Fruit fly (Drosophila melanogaster): ENCODE data around the gene Mat89Ba.

Gene Mat89Ba

DNA sequence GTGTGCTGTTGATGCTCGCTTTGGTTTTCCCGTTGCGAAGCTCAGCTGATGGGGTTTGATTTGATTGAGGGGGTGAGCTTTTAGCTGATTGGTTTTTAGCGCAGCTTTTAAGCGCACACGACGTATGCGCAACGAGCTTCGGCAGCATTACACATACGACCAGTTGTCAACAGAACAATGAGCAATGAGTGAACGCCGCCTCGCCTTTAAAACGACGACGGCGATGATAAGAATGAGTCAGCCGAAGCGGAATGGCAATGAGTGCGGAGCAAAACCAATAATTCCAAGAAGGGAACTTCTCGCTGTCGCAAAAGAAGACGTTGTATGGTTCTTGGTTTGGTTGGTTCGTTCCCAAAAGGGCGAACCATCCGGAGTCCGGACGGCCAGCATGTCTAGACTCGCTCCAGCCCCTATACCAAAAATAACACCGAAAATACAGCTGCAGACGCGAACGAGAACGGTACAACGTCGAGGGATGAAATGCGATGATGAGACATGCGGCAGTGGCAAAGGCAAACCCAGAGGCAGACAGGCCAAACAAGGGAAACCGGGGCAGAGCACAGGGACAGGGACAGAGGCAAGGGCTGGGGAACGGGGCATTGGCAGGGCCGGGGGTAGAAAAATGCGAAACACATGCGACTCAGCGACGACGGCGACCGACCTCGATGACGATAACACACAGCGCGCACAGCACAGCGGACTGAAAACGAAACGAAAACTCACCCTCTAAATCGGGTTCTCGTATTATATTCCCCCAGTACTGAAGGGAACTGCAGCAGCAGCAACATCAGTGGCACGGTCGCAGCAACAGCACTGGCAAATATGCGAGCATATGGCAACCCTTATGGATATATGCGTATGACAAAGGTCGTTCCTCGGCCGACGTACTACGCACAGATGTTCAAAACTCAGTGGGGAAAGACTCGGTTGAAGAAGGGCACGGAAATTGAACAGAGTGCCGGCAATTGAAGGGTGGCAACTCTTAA, 17.3 kb downstream of the Mat89Ba start (continued):
- TF ChIP-seq sqz (GFP tag; optimal IDR thresholded peaks at IDR 0.05) (peak; percentile 7), insv (GFP tag; optimal IDR thresholded peaks at IDR 0.05) (peak in 1 of 2 experiments; percentile 53), tll (GFP tag; optimal IDR thresholded peaks at IDR 0.05) (no peak), ATbp (GFP tag; optimal IDR thresholded peaks at IDR 0.05) (peak; percentile 22), Fer1 (GFP tag; optimal IDR thresholded peaks at IDR 0.05) (peak; percentile 57), twi (tag; optimal IDR thresholded peaks at IDR 0.05) (peak; percentile 98), Dip3 (GFP tag; optimal IDR thresholded peaks at IDR 0.05) (peak; percentile 29), CG13123 (GFP tag; optimal IDR thresholded peaks at IDR 0.05) (no peak), CG2712 (tag; optimal IDR thresholded peaks at IDR 0.05) (peak; percentile 3), HmgD (GFP tag; optimal IDR thresholded peaks at IDR 0.05) (peak; percentile 27), Dad (GFP tag; optimal IDR thresholded peaks at IDR 0.05) (peak; percentile 20), dmrt99B (tag; optimal IDR thresholded peaks at IDR 0.05) (peak; percentile 11), Meics (GFP tag; optimal IDR thresholded peaks at IDR 0.05) (no peak), kni (GFP tag; optimal IDR thresholded peaks at IDR 0.05) (peak; percentile 94), CG7839 (tag; optimal IDR thresholded peaks at IDR 0.05) (no peak), CG17385 (GFP tag; optimal IDR thresholded peaks at IDR 0.05) (peak; percentile 9), dpn (GFP tag; optimal IDR thresholded peaks at IDR 0.05) (peak in 1 of 2 experiments; percentile 13), Nf-YC (tag; optimal IDR thresholded peaks at IDR 0.05) (no peak), Lpt (GFP tag; optimal IDR thresholded peaks at IDR 0.05) (peak; percentile 56), CG13624 (GFP tag; optimal IDR thresholded peaks at IDR 0.05) (no peak), CG3163 (GFP tag; optimal IDR thresholded peaks at IDR 0.05) (no peak), CG12104 (GFP tag; optimal IDR thresholded peaks at IDR 0.05) (no peak), Tbp (GFP tag; optimal IDR thresholded peaks at IDR 0.05) (no peak), CG10543 (GFP tag; optimal IDR thresholded peaks at IDR 0.05) (peak; percentile 97), Six4 (GFP tag; optimal IDR thresholded peaks at IDR 0.05) (no peak), gfzf (GFP tag; optimal IDR thresholded peaks at IDR 0.05) (no peak), CG6813 (GFP tag; optimal IDR thresholded peaks at IDR 0.05) (peak; percentile 28), CG12299 (tag; optimal IDR thresholded peaks at IDR 0.05) (peak; percentile 5), danr (GFP tag; IDR thresholded peaks at IDR 0.05) (no peak), CG8290 (GFP tag; optimal IDR thresholded peaks at IDR 0.05) (peak; percentile 45), CG8290 (tag; optimal IDR thresholded peaks at IDR 0.05) (peak; percentile 2 to 66), wek (GFP tag; optimal IDR thresholded peaks at IDR 0.05) (peak; percentile 18), CG2116 (GFP tag; optimal IDR thresholded peaks at IDR 0.05) (peak; percentile 40), CG1602 (GFP tag; optimal IDR thresholded peaks at IDR 0.05) (no peak), kah (GFP tag; optimal IDR thresholded peaks at IDR 0.05) (peak; percentile 2), pros (GFP tag; optimal IDR thresholded peaks at IDR 0.05) (peak; percentile 99), CG5180 (GFP tag; optimal IDR thresholded peaks at IDR 0.05) (peak; percentile 70), Hey (tag; optimal IDR thresholded peaks at IDR 0.05) (peak; percentile 39), Adf1 (GFP tag; IDR thresholded peaks at IDR 0.05) (no peak), CG15601 (tag; optimal IDR thresholded peaks at IDR 0.05) (peak; percentile 97), da (GFP tag; optimal IDR thresholded peaks at IDR 0.05) (peak; percentile 14), unpg (GFP tag; optimal IDR thresholded peaks at IDR 0.05) (no peak), dimm (GFP tag; IDR thresholded peaks at IDR 0.05) (no peak), CG1603 (tag; optimal IDR thresholded peaks at IDR 0.05) (peak; percentile 14), CG10565 (GFP tag; optimal IDR thresholded peaks at IDR 0.05) (no peak), CG12219 (GFP tag; optimal IDR thresholded peaks at IDR 0.05) (no peak), Hr39 (optimal IDR thresholded peaks at IDR 0.05) (no peak), Deaf1 (tag; optimal IDR thresholded peaks at IDR 0.05) (peak; percentile 89), chn (GFP tag; optimal IDR thresholded peaks at IDR 0.05) (peak; percentile 34)
